Worm (Caenorhabditis elegans): Measurements from ENCODE around the gene C04G6.4.
A peak's percentile ranks its signal among the peaks of the same experiment; 100 is the strongest.

- TF ChIP-seq ztf-11 (tag; optimal IDR thresholded peaks at IDR 0.05): no peak
- TF ChIP-seq nhr-11 (tag; optimal IDR thresholded peaks at IDR 0.05): no peak
- TF ChIP-seq isw-1 (GFP tag; IDR thresholded peaks at IDR 0.05): no peak
- no peak for TF ChIP-seq nhr-237 (tag; optimal IDR thresholded peaks at IDR 0.05)
- TF ChIP-seq lsy-2 (tag; optimal IDR thresholded peaks at IDR 0.05): no peak
- TF ChIP-seq nhr-47 (tag; optimal IDR thresholded peaks at IDR 0.05): peak; percentile 26
- TF ChIP-seq pqm-1 (tag; optimal IDR thresholded peaks at IDR 0.05): no peak
- TF ChIP-seq C34B4.2 (tag; optimal IDR thresholded peaks at IDR 0.05): no peak
- TF ChIP-seq mep-1 (tag; optimal IDR thresholded peaks at IDR 0.05): no peak
- no peak for TF ChIP-seq fkh-10 (GFP tag; optimal IDR thresholded peaks at IDR 0.05)
- TF ChIP-seq ama-1 (optimal IDR thresholded peaks at IDR 0.05): no peak
- TF ChIP-seq skn-1 (tag; optimal IDR thresholded peaks at IDR 0.05): no peak
Observed at ce11 chrII:5066967-5067366, 16.3 kb downstream of the C04G6.4 start.
